Fruit fly (Drosophila melanogaster) whole organism, embryonic: ENCODE results near the gene CG11593.

Experiments
- Atf-2 ChIP-seq: fragments of 200-800 bp; sonication (Bioruptor generic); optimal IDR thresholded peaks from 2 replicates; lab custom pipeline; 2016; ENCODE audit warnings: missing biosample characterization, missing genetic modification characterization
- BEAF-32 ChIP-seq: fragments of 200-800 bp; sonication (Bioruptor generic); optimal IDR thresholded peaks from 3 replicates; lab custom pipeline; 2017; ENCODE audit warnings: missing biosample characterization, missing genetic modification characterization, mild to moderate bottlenecking, moderate library complexity, missing genetic modification reagents
- Bgb ChIP-seq: fragments of 200-800 bp; sonication (Bioruptor generic); IDR thresholded peaks from 2 replicates; pipeline ENCODE4 v1.3.6; 2022; ENCODE audit warnings: missing biosample characterization, missing genetic modification characterization; ENCODE audit not compliant: partially characterized antibody
- Bteb2 ChIP-seq: fragments of 200-800 bp; sonication (Bioruptor generic); optimal IDR thresholded peaks from 2 replicates; lab custom pipeline; 2016; ENCODE audit warnings: missing biosample characterization, missing genetic modification characterization
- CG10543 ChIP-seq: fragments of 200-800 bp; sonication (Bioruptor generic); optimal IDR thresholded peaks from 3 replicates; lab custom pipeline; 2017; ENCODE audit warnings: missing biosample characterization, mild to moderate bottlenecking, missing genetic modification characterization, moderate library complexity
- CG11093 ChIP-seq: fragments of 200-800 bp; sonication (Bioruptor generic); IDR thresholded peaks from 3 replicates; pipeline ENCODE4 v1.3.6; 2022; ENCODE audit warnings: missing biosample characterization, missing genetic modification characterization
- CG12219 ChIP-seq: fragments of 200-800 bp; sonication (Bioruptor generic); optimal IDR thresholded peaks from 3 replicates; lab custom pipeline; 2018; ENCODE audit warnings: missing biosample characterization, mild to moderate bottlenecking, missing genetic modification characterization
- CG1233 ChIP-seq: fragments of 200-800 bp; sonication (Bioruptor generic); optimal IDR thresholded peaks from 4 replicates; lab custom pipeline; 2018; ENCODE audit warnings: missing biosample characterization, mild to moderate bottlenecking, missing genetic modification characterization
- CG15073 ChIP-seq: fragments of 200-800 bp; sonication (Bioruptor generic); optimal IDR thresholded peaks from 2 replicates; lab custom pipeline; 2016; ENCODE audit warnings: missing biosample characterization, missing genetic modification characterization
- CG16863 ChIP-seq: fragments of 200-800 bp; sonication (Bioruptor generic); optimal IDR thresholded peaks from 3 replicates; lab custom pipeline; 2016; ENCODE audit warnings: missing biosample characterization, missing genetic modification characterization
- CG17802 ChIP-seq: fragments of 200-800 bp; sonication (Bioruptor generic); optimal IDR thresholded peaks from 2 replicates; lab custom pipeline; 2018; ENCODE audit warnings: missing biosample characterization, mild to moderate bottlenecking, missing genetic modification characterization, moderate library complexity
- CG2120 ChIP-seq: fragments of 200-800 bp; sonication (Bioruptor generic); optimal IDR thresholded peaks from 3 replicates; lab custom pipeline; 2016; ENCODE audit warnings: missing biosample characterization, missing genetic modification characterization
- CG3163 ChIP-seq: fragments of 200-800 bp; sonication (Bioruptor generic); optimal IDR thresholded peaks from 3 replicates; lab custom pipeline; 2016; ENCODE audit warnings: missing biosample characterization, missing genetic modification characterization
- CG34376 ChIP-seq: fragments of 200-800 bp; sonication (Bioruptor generic); optimal IDR thresholded peaks from 2 replicates; lab custom pipeline; 2018; ENCODE audit warnings: missing biosample characterization, mild to moderate bottlenecking, missing genetic modification characterization
- CG3995 ChIP-seq: fragments of 200-800 bp; sonication (Bioruptor generic); optimal IDR thresholded peaks from 3 replicates; lab custom pipeline; 2016; ENCODE audit warnings: missing biosample characterization, missing genetic modification characterization
- CG4424 ChIP-seq: fragments of 200-800 bp; sonication (Bioruptor generic); optimal IDR thresholded peaks from 3 replicates; lab custom pipeline; 2016; ENCODE audit warnings: missing biosample characterization, missing genetic modification characterization
- CG6813 ChIP-seq: fragments of 200-800 bp; sonication (Bioruptor generic); optimal IDR thresholded peaks from 2 replicates; lab custom pipeline; 2017; ENCODE audit warnings: missing biosample characterization, missing genetic modification characterization, mild to moderate bottlenecking, moderate library complexity, missing genetic modification reagents
- CG7786 ChIP-seq: fragments of 200-800 bp; sonication (Bioruptor generic); optimal IDR thresholded peaks from 2 replicates; lab custom pipeline; 2016; ENCODE audit warnings: missing biosample characterization, missing genetic modification characterization
- CG9876 ChIP-seq: fragments of 200-800 bp; sonication (Bioruptor generic); optimal IDR thresholded peaks from 2 replicates; lab custom pipeline; 2016; ENCODE audit warnings: missing biosample characterization, missing genetic modification characterization
- H2.0 ChIP-seq: fragments of 200-800 bp; sonication (Bioruptor generic); IDR thresholded peaks from 2 replicates; pipeline ENCODE4 v1.3.6; 2022; ENCODE audit warnings: missing biosample characterization, missing genetic modification characterization
- HmgZ ChIP-seq: fragments of 200-800 bp; sonication (Bioruptor generic); optimal IDR thresholded peaks from 2 replicates; lab custom pipeline; 2018; ENCODE audit warnings: missing biosample characterization, mild to moderate bottlenecking, missing genetic modification characterization
- Hr3 ChIP-seq: fragments of 200-800 bp; sonication (Bioruptor generic); optimal IDR thresholded peaks from 3 replicates; lab custom pipeline; 2016; ENCODE audit warnings: missing biosample characterization, missing genetic modification characterization
- Kr ChIP-seq: fragments of 200-800 bp; sonication (Bioruptor generic); optimal IDR thresholded peaks from 2 replicates; lab custom pipeline; 2017; ENCODE audit warnings: missing biosample characterization, mild to moderate bottlenecking, missing genetic modification characterization
- Med ChIP-seq: fragments of 200-800 bp; sonication (Bioruptor generic); peaks from one replicate; lab custom pipeline; 2016; ENCODE audit warnings: missing biosample characterization, missing genetic modification characterization, mild to moderate bottlenecking, inconsistent platforms, moderate library complexity
- Meics ChIP-seq: fragments of 200-800 bp; sonication (Bioruptor generic); optimal IDR thresholded peaks from 2 replicates; lab custom pipeline; 2017; ENCODE audit warnings: missing biosample characterization, mild to moderate bottlenecking, missing genetic modification characterization
- NFAT ChIP-seq: fragments of 200-800 bp; sonication (Bioruptor generic); IDR thresholded peaks from 2 replicates; pipeline ENCODE4 v1.3.6; 2022; ENCODE audit warnings: missing biosample characterization, missing genetic modification characterization
- Nf-YC ChIP-seq: fragments of 200-800 bp; optimal IDR thresholded peaks from 3 replicates; lab custom pipeline; 2019; ENCODE audit warnings: missing biosample characterization, mild to moderate bottlenecking, missing genetic modification characterization, moderate library complexity
- PHDP ChIP-seq: fragments of 200-800 bp; sonication (Bioruptor generic); optimal IDR thresholded peaks from 3 replicates; lab custom pipeline; 2018; ENCODE audit warnings: missing biosample characterization, mild to moderate bottlenecking, missing genetic modification characterization, moderate library complexity
- Trl ChIP-seq, 3 experiments: fragments of >200 bp in 2 of 3; fragments of 200-800 bp in 1 of 3; sonication (Bioruptor generic) in 1 of 3; optimal IDR thresholded peaks; 2 replicates in 1 of 3; 3 replicates in 2 of 3; lab custom pipeline; 2016 to 2017; ENCODE audit warnings: missing biosample characterization in 1 of 3, missing genetic modification characterization in 1 of 3
- aop ChIP-seq: fragments of 200-800 bp; sonication (Bioruptor generic); IDR thresholded peaks from 2 replicates; pipeline ENCODE4 v1.3.6; 2022; ENCODE audit warnings: missing biosample characterization, missing genetic modification characterization
- cad ChIP-seq: fragments of >200 bp; optimal IDR thresholded peaks from 2 replicates; lab custom pipeline; 2017; ENCODE audit warnings: missing biosample characterization, missing genetic modification characterization
- chm ChIP-seq: fragments of 200-800 bp; sonication (Bioruptor generic); IDR thresholded peaks from 2 replicates; pipeline ENCODE4 v1.3.6; 2022; ENCODE audit warnings: missing biosample characterization, missing genetic modification characterization
- ci ChIP-seq: fragments of 200-800 bp; sonication (Bioruptor generic); IDR thresholded peaks from 3 replicates; pipeline ENCODE4 v1.3.6; 2022; ENCODE audit warnings: missing biosample characterization, missing genetic modification characterization
- crc ChIP-seq: fragments of 200-800 bp; sonication (Bioruptor generic); optimal IDR thresholded peaks from 2 replicates; lab custom pipeline; 2016; ENCODE audit warnings: missing biosample characterization, missing genetic modification characterization
- crol ChIP-seq: fragments of 200-800 bp; sonication (Bioruptor generic); IDR thresholded peaks from 2 replicates; pipeline ENCODE4 v1.3.6; 2022; ENCODE audit warnings: missing biosample characterization, missing genetic modification characterization
- dmrt99B ChIP-seq: fragments of 200-800 bp; sonication (Bioruptor generic); optimal IDR thresholded peaks from 2 replicates; lab custom pipeline; 2018; ENCODE audit warnings: missing biosample characterization, mild to moderate bottlenecking, missing genetic modification characterization, moderate library complexity
- grn ChIP-seq: fragments of 200-800 bp; sonication (Bioruptor generic); optimal IDR thresholded peaks from 3 replicates; lab custom pipeline; 2017; ENCODE audit warnings: missing biosample characterization, missing genetic modification characterization
- hkb ChIP-seq, 2 experiments: fragments of 200-800 bp in 1 of 2; fragments of >200 bp in 1 of 2; sonication (Bioruptor generic) in 1 of 2; IDR thresholded peaks in 1 of 2; optimal IDR thresholded peaks in 1 of 2; 2 replicates each; pipeline versions ENCODE4 v1.3.6 to Lab custom; 2017 to 2022; ENCODE audit warnings: missing biosample characterization in 1 of 2, missing genetic modification characterization in 1 of 2
- inv ChIP-seq: fragments of 200-800 bp; sonication (Bioruptor generic); IDR thresholded peaks from 2 replicates; pipeline ENCODE4 v1.3.6; 2022; ENCODE audit warnings: missing biosample characterization, missing genetic modification characterization; ENCODE audit not compliant: partially characterized antibody
- ken ChIP-seq: fragments of 200-800 bp; sonication (Bioruptor generic); IDR thresholded peaks from 3 replicates; pipeline ENCODE4 v1.3.6; 2022; ENCODE audit warnings: missing biosample characterization, missing genetic modification characterization
- pnt ChIP-seq: fragments of 200-800 bp; sonication (Bioruptor generic); optimal IDR thresholded peaks from 3 replicates; lab custom pipeline; 2016; ENCODE audit warnings: missing biosample characterization, missing genetic modification characterization
- schlank ChIP-seq: fragments of 200-800 bp; sonication (Bioruptor generic); optimal IDR thresholded peaks from 2 replicates; lab custom pipeline; 2018; ENCODE audit warnings: missing biosample characterization, mild to moderate bottlenecking, missing genetic modification characterization
- sens ChIP-seq: fragments of 200-800 bp; sonication (Bioruptor generic); peaks from one replicate; lab custom pipeline; 2016; ENCODE audit warnings: missing biosample characterization, missing genetic modification characterization
- sim ChIP-seq: fragments of 200-800 bp; sonication (Bioruptor generic); IDR thresholded peaks from 2 replicates; pipeline ENCODE4 v1.3.6; 2022; ENCODE audit warnings: missing biosample characterization, missing genetic modification characterization
- sob ChIP-seq: fragments of 200-800 bp; sonication (Bioruptor generic); IDR thresholded peaks from 2 replicates; pipeline ENCODE4 v1.3.6; 2022; ENCODE audit warnings: missing biosample characterization, missing genetic modification characterization
- sug ChIP-seq: fragments of 200-800 bp; optimal IDR thresholded peaks from 2 replicates; lab custom pipeline; 2019; ENCODE audit warnings: missing biosample characterization, mild to moderate bottlenecking, missing genetic modification characterization, moderate library complexity
- tll ChIP-seq, 2 experiments: fragments of 200-800 bp in 1 of 2; fragments of >200 bp in 1 of 2; sonication (Bioruptor generic) in 1 of 2; optimal IDR thresholded peaks; 2 replicates each; lab custom pipeline; 2017 to 2019; ENCODE audit warnings: missing biosample characterization in 2 of 2, missing genetic modification characterization in 2 of 2, mild to moderate bottlenecking in 1 of 2, moderate library complexity in 1 of 2
- wdn ChIP-seq: fragments of 200-800 bp; sonication (Bioruptor generic); IDR thresholded peaks from 2 replicates; pipeline ENCODE4 v1.3.6; 2022; ENCODE audit warnings: missing biosample characterization, missing genetic modification characterization
- yki ChIP-seq: fragments of >200 bp; optimal IDR thresholded peaks from 3 replicates; lab custom pipeline; 2018
- zen ChIP-seq: fragments of 200-800 bp; sonication (Bioruptor generic); optimal IDR thresholded peaks from 3 replicates; lab custom pipeline; 2018; ENCODE audit warnings: missing biosample characterization, mild to moderate bottlenecking, missing genetic modification characterization, moderate library complexity
- zf30C ChIP-seq: fragments of 200-800 bp; sonication (Bioruptor generic); optimal IDR thresholded peaks from 3 replicates; lab custom pipeline; 2018; ENCODE audit warnings: missing biosample characterization, mild to moderate bottlenecking, missing genetic modification characterization

The CG11593 gene

DNA sequence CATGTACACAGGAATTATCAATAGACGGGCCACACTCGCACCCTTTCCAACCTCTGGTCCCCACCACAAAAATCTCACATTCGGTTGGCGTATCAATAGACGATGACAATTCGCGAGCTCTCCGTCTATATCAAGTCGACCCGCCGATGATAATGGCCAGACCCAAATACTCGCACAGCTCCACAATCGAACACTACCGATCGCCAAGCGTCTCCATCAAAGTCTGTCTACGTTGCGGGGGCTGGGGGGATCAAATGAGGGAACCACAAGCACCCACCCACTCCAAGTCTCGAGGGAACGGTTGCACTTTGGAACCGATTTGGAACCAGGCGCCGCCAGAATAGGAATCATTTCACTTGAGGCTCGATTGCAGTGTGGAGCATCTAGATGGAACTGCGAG is 28.1 kb upstream of the CG11593 start (continued):
- TF ChIP-seq HmgZ (tag; lab: Kevin White, UChicago) = no peak
- no peak for TF ChIP-seq Bteb2
- TF ChIP-seq schlank (tag; lab: Kevin White, UChicago) = no peak
- no peak for TF ChIP-seq BEAF-32 (GFP tag; lab: Kevin White, UChicago)
- TF ChIP-seq CG17802 = no peak
- peak; percentile 73 for TF ChIP-seq crol
- TF ChIP-seq wdn (GFP tag; lab: Robert Waterston, UW) = no peak
- no peak for TF ChIP-seq sim (GFP tag; lab: Robert Waterston, UW)
- TF ChIP-seq CG9876 (GFP tag; lab: Kevin White, UChicago) = no peak
- TF ChIP-seq chm = no peak
- TF ChIP-seq Atf-2 = no peak
- TF ChIP-seq CG4424 = no peak
- TF ChIP-seq Meics (GFP tag; lab: Kevin White, UChicago) = no peak
- TF ChIP-seq CG1233 (GFP tag; lab: Kevin White, UChicago) = no peak
- no peak for TF ChIP-seq yki
- TF ChIP-seq Hr3 = no peak
- TF ChIP-seq pnt = no peak
- 0 out of 2 replicates have a peak, but pooled peaks have one; percentile 20 for TF ChIP-seq NFAT (GFP tag; lab: Robert Waterston, UW)
- TF ChIP-seq Med (GFP tag; lab: Kevin White, UChicago) = peak; percentile 63
- TF ChIP-seq CG6813 (GFP tag; lab: Kevin White, UChicago) = no peak
- TF ChIP-seq H2.0 (GFP tag; lab: Robert Waterston, UW) = no peak
- peak; percentile 24 for TF ChIP-seq CG10543 (GFP tag; lab: Kevin White, UChicago)
- no peak for TF ChIP-seq CG16863 (GFP tag; lab: Kevin White, UChicago)
- TF ChIP-seq dmrt99B (tag; lab: Kevin White, UChicago) = no peak
- TF ChIP-seq zen (tag; lab: Kevin White, UChicago) = no peak
- no peak for TF ChIP-seq CG7786
- no peak for TF ChIP-seq CG12219 (GFP tag; lab: Kevin White, UChicago)
- TF ChIP-seq CG34376 (GFP tag; lab: Kevin White, UChicago) = peak; percentile 70
- TF ChIP-seq PHDP (tag; lab: Kevin White, UChicago) = no peak
- TF ChIP-seq grn (GFP tag; lab: Kevin White, UChicago) = peak; percentile 33
- TF ChIP-seq Bgb (GFP tag; lab: Robert Waterston, UW) = no peak
- TF ChIP-seq ci (GFP tag; lab: Robert Waterston, UW) = 0 out of 3 replicates have a peak, but pooled peaks have one; percentile 17
- TF ChIP-seq Nf-YC (tag; lab: Kevin White, UChicago) = no peak
- TF ChIP-seq sug (tag; lab: Kevin White, UChicago) = peak; percentile 33
- TF ChIP-seq, all 482 proteins: peak for 10

DNA sequence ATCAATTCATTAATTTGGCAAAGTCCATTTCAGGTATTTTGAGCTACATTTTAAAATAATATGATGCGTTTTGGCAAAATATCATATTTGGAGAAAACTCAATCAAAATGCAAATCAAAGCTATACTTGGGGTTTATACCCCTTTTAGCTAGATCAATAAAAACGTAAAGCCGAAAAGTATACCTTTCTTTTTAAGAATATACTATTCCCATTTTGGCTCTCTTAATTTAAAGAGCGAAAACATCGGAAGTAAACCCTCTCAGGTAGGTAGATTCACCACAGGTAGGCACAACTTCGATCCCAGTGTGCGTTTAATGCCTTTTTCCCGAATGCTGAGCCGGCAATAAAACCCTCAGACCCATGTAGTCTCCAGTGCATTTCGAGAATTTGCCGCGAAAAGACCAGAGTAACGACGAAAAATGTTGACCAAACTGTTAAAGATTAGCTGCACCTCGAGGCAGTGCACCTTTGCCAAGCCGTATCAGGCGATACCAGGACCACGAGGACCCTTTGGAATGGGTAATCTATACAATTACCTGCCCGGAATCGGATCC is 21.7 kb upstream of the CG11593 start, which contains the start of gene dib:
Gene dib, plus strand, starts transcription at position 372 of the 554 bp plus-strand sequence.
- TF ChIP-seq crc (GFP tag; lab: Kevin White, UChicago) (no peak), zf30C (GFP tag; lab: Kevin White, UChicago) (no peak), sens (GFP tag; lab: Kevin White, UChicago) (peak; percentile 57), aop (GFP tag; lab: Robert Waterston, UW) (peak; percentile 62; the same call in 1 of the 2 replicates), Kr (GFP tag; lab: Kevin White, UChicago) (peak; percentile 46), Trl (optimal IDR thresholded peaks at IDR 0.05; lab: Kevin White, UChicago) (peak; percentile 46 to 57), Trl (GFP tag; optimal IDR thresholded peaks at IDR 0.05; lab: Kevin White, UChicago) (no peak), tll (GFP tag; optimal IDR thresholded peaks at IDR 0.05; lab: Kevin White, UChicago) (no peak), CG11093 (GFP tag; lab: Robert Waterston, UW) (no peak), zen (tag; lab: Kevin White, UChicago) (peak; percentile 67), inv (GFP tag; lab: Robert Waterston, UW) (no peak), CG3163 (peak; percentile 96), CG3995 (no peak), hkb (optimal IDR thresholded peaks at IDR 0.05; lab: Kevin White, UChicago) (no peak), hkb (GFP tag; IDR thresholded peaks at IDR 0.05; lab: Robert Waterston, UW) (no peak), ken (GFP tag; lab: Robert Waterston, UW) (no peak), CG2120 (GFP tag; lab: Kevin White, UChicago) (no peak), cad (GFP tag; lab: Kevin White, UChicago) (peak; percentile 94), sob (GFP tag; lab: Robert Waterston, UW) (no peak), CG15073 (GFP tag; lab: Kevin White, UChicago) (no peak)
